Fruit fly (Drosophila melanogaster) whole organism, wandering third instar larva: ENCODE measurements around the gene CG43407.

Source experiments
- N ChIP-seq: fragments of >200 bp; optimal IDR thresholded peaks from 2 replicates; lab custom pipeline; 2018; ENCODE audit warnings: missing biosample characterization, missing external identifiers, missing genetic modification characterization
- OdsH ChIP-seq: fragments of 200-800 bp; sonication (Bioruptor generic); optimal IDR thresholded peaks from 2 replicates; lab custom pipeline; 2016; ENCODE audit warnings: missing biosample characterization, mild to moderate bottlenecking, missing genetic modification characterization
- usp ChIP-seq: fragments of >200 bp; optimal IDR thresholded peaks from 2 replicates; lab custom pipeline; 2017; ENCODE audit warnings: missing biosample characterization, missing genetic modification characterization

DNA sequence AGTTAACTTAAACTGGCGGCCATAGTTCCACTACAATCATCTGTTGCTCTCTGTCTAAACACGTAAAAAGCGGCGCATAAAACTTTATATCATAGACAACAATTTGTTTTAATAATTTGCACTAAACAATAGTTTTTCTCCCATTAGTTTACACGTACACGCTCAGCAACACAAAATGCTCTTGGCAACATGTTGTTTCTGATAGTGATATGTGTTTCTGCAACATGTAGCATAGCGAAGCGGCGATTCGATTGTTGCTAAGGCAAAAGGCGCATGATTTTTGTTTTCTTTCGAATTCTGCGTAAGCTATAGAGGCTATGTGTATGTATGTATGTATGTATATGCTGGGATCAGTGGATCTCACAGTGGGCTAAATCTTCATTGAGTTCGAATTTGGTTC, 49.1 kb downstream of the CG43407 start:
- no peak for TF ChIP-seq N (GFP tag; lab: Kevin White, UChicago)
- no peak for TF ChIP-seq usp (GFP tag; lab: Kevin White, UChicago)
- TF ChIP-seq OdsH (GFP tag; lab: Kevin White, UChicago) = no peak
